Worm (Caenorhabditis elegans) whole organism, young adult: Measurements from ENCODE around the gene F56H9.6.

Source experiments
- attf-5 ChIP-seq: fragments of 200-800 bp; sonication (Bioruptor generic); optimal IDR thresholded peaks from 2 replicates; lab custom pipeline; 2018; ENCODE audit warnings: mild to moderate bottlenecking, missing genetic modification characterization, missing compliant biosample characterization
- ccch-3 ChIP-seq: fragments of 200-800 bp; sonication (Bioruptor generic); optimal IDR thresholded peaks from 2 replicates; lab custom pipeline; 2018; ENCODE audit warnings: mild to moderate bottlenecking, missing genetic modification characterization, missing compliant biosample characterization
- sea-2 ChIP-seq: fragments of 200-800 bp; sonication (Bioruptor generic); IDR thresholded peaks from 2 replicates; pipeline ENCODE4 v1.3.6; 2022; ENCODE audit warnings: missing genetic modification characterization, missing compliant biosample characterization
- xnd-1 ChIP-seq: sonication (generic microtip); optimal IDR thresholded peaks from 2 replicates; lab custom pipeline; 2016; ENCODE audit warnings: missing genotype, missing genetic modification reagents, missing genetic modification characterization, missing compliant biosample characterization

DNA sequence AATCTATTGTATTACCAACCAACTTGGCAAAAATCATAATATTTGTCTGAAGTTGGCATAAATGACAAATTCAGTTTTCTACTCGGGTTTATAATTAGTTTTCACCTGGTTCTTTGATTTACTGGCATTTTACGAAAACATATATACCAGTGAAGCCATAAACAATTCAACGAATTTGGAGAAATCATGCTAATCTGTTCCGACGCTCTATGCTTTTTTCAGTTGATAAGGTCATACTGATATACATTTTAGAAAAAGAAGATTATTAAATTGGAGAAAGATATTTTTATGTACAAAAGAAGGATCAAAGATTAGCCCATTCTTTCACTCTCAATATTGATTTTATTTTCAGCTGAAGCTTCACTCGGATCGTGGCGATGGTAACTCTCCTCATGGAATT is 42.9 kb downstream of the F56H9.6 start:
- no peak for TF ChIP-seq xnd-1 (tag; lab: Kevin White, UChicago)
- TF ChIP-seq sea-2 (GFP tag; lab: Robert Waterston, UW): no peak
- no peak for TF ChIP-seq ccch-3 (GFP tag; lab: Kevin White, UChicago)
- no peak for TF ChIP-seq attf-5 (GFP tag; lab: Kevin White, UChicago)
